Worm (Caenorhabditis elegans) whole organism, mixed stage, embryonic: ENCODE measurements around the gene Y113G7B.11.

Experiments
- M03D4.4 ChIP-seq: sonication (generic microtip); optimal IDR thresholded peaks from 2 replicates; lab custom pipeline; 2017; ENCODE audit warnings: mild to moderate bottlenecking, missing genetic modification characterization, missing compliant biosample characterization
- bed-3 ChIP-seq: fragments of 200-800 bp; sonication (Bioruptor generic); optimal IDR thresholded peaks from 3 replicates; lab custom pipeline; 2018; ENCODE audit warnings: mild to moderate bottlenecking, missing genetic modification characterization, moderate library complexity, missing compliant biosample characterization
- ceh-39 ChIP-seq: fragments of 150-350 bp; optimal IDR thresholded peaks from 2 replicates; lab custom pipeline; 2014; ENCODE audit warnings: missing biosample characterization, missing genetic modification characterization
- ceh-43 ChIP-seq: fragments of 200-800 bp; sonication (Bioruptor generic); optimal IDR thresholded peaks from 2 replicates; lab custom pipeline; 2018; ENCODE audit warnings: mild to moderate bottlenecking, missing genetic modification characterization, moderate library complexity, missing compliant biosample characterization
- ceh-83 ChIP-seq: fragments of 200-800 bp; sonication (Bioruptor generic); optimal IDR thresholded peaks from 2 replicates; lab custom pipeline; 2018; ENCODE audit warnings: mild to moderate bottlenecking, missing genetic modification characterization, missing compliant biosample characterization
- ces-1 ChIP-seq: fragments of 150-350 bp; optimal IDR thresholded peaks from 2 replicates; lab custom pipeline; 2014; ENCODE audit warnings: missing biosample characterization, missing genetic modification reagents, missing genetic modification characterization
- cnd-1 ChIP-seq: fragments of 200-800 bp; sonication (Bioruptor generic); optimal IDR thresholded peaks from 2 replicates; lab custom pipeline; 2018; ENCODE audit warnings: mild to moderate bottlenecking, missing genetic modification characterization, missing compliant biosample characterization
- drap-1 ChIP-seq: fragments of 200-800 bp; sonication (Bioruptor generic); optimal IDR thresholded peaks from 3 replicates; lab custom pipeline; 2018; ENCODE audit warnings: mild to moderate bottlenecking, missing genetic modification characterization, missing compliant biosample characterization
- elt-1 ChIP-seq: sonication (generic microtip); optimal IDR thresholded peaks from 2 replicates; lab custom pipeline; 2017; ENCODE audit warnings: missing genetic modification characterization, mild to moderate bottlenecking, missing compliant biosample characterization, antibody characterized with exemption, moderate library complexity, borderline replicate concordance; ENCODE audit not compliant: insufficient read depth
- elt-3 ChIP-seq: fragments of 150-350 bp; optimal IDR thresholded peaks from 2 replicates; lab custom pipeline; 2014; ENCODE audit warnings: missing biosample characterization, missing genetic modification characterization
- flh-1 ChIP-seq: fragments of 200-800 bp; sonication (Bioruptor generic); optimal IDR thresholded peaks from 2 replicates; lab custom pipeline; 2018; ENCODE audit warnings: mild to moderate bottlenecking, missing genetic modification characterization, moderate library complexity, missing compliant biosample characterization
- ham-2 ChIP-seq: fragments of 200-800 bp; sonication (Bioruptor generic); optimal IDR thresholded peaks from 2 replicates; lab custom pipeline; 2018; ENCODE audit warnings: mild to moderate bottlenecking, missing genetic modification characterization, missing compliant biosample characterization
- hlh-1 ChIP-seq: fragments of 150-350 bp; optimal IDR thresholded peaks from 2 replicates; lab custom pipeline; 2014; ENCODE audit warnings: missing biosample characterization, missing genetic modification reagents, missing genetic modification characterization
- lin-13 ChIP-seq: fragments of 150-350 bp; optimal IDR thresholded peaks from 2 replicates; lab custom pipeline; 2014; ENCODE audit warnings: missing biosample characterization, missing genetic modification characterization
- lin-32 ChIP-seq: fragments of 200-800 bp; sonication (Bioruptor generic); optimal IDR thresholded peaks from 2 replicates; lab custom pipeline; 2018; ENCODE audit warnings: mild to moderate bottlenecking, missing genetic modification characterization, missing compliant biosample characterization
- lsy-2 ChIP-seq: fragments of 150-350 bp; optimal IDR thresholded peaks from 2 replicates; lab custom pipeline; 2014; ENCODE audit warnings: missing biosample characterization, missing genetic modification characterization
- mep-1 ChIP-seq: fragments of 150-350 bp; optimal IDR thresholded peaks from 2 replicates; lab custom pipeline; 2017; ENCODE audit warnings: missing biosample characterization, missing genetic modification reagents, missing genetic modification characterization, inconsistent platforms
- nhr-12 ChIP-seq: fragments of 150-350 bp; optimal IDR thresholded peaks from 2 replicates; lab custom pipeline; 2014; ENCODE audit warnings: missing biosample characterization, missing genetic modification characterization
- nhr-2 ChIP-seq: fragments of 150-350 bp; optimal IDR thresholded peaks from 2 replicates; lab custom pipeline; 2014; ENCODE audit warnings: missing biosample characterization, missing genetic modification characterization
- nhr-237 ChIP-seq: fragments of 150-350 bp; optimal IDR thresholded peaks from 2 replicates; lab custom pipeline; 2014; ENCODE audit warnings: missing biosample characterization, missing genetic modification characterization
- nhr-28 ChIP-seq: fragments of 150-350 bp; optimal IDR thresholded peaks from 2 replicates; lab custom pipeline; 2014; ENCODE audit warnings: missing biosample characterization, missing genetic modification characterization
- nhr-76 ChIP-seq: sonication (generic microtip); optimal IDR thresholded peaks from 2 replicates; lab custom pipeline; 2017; ENCODE audit warnings: missing biosample characterization, missing genetic modification characterization
- pha-4 ChIP-seq: fragments of 150-350 bp; optimal IDR thresholded peaks from 2 replicates; lab custom pipeline; 2018; ENCODE audit warnings: missing biosample characterization, missing genetic modification reagents, missing genetic modification characterization
- sem-2 ChIP-seq: fragments of 200-800 bp; sonication (Bioruptor generic); optimal IDR thresholded peaks from 2 replicates; lab custom pipeline; 2018; ENCODE audit warnings: mild to moderate bottlenecking, missing genetic modification characterization, missing compliant biosample characterization
- snpc-4 ChIP-seq: fragments of 150-350 bp; optimal IDR thresholded peaks from 2 replicates; lab custom pipeline; 2014; ENCODE audit warnings: missing biosample characterization, missing genetic modification characterization
- sptf-1 ChIP-seq: sonication (generic microtip); optimal IDR thresholded peaks from 2 replicates; lab custom pipeline; 2017; ENCODE audit warnings: mild to moderate bottlenecking, missing genetic modification characterization, moderate library complexity, missing compliant biosample characterization
- tbx-8 ChIP-seq: fragments of 200-800 bp; sonication (Bioruptor generic); optimal IDR thresholded peaks from 2 replicates; lab custom pipeline; 2018; ENCODE audit warnings: mild to moderate bottlenecking, missing genetic modification characterization, moderate library complexity, missing compliant biosample characterization
- unc-39 ChIP-seq: fragments of 150-350 bp; optimal IDR thresholded peaks from 2 replicates; lab custom pipeline; 2014; ENCODE audit warnings: missing biosample characterization, missing genetic modification characterization
- unc-62 ChIP-seq: fragments of 150-350 bp; optimal IDR thresholded peaks from 2 replicates; lab custom pipeline; 2014; ENCODE audit warnings: missing biosample characterization, missing genetic modification reagents, missing genetic modification characterization
- ztf-11 ChIP-seq: fragments of 150-350 bp; optimal IDR thresholded peaks from 2 replicates; lab custom pipeline; 2014; ENCODE audit warnings: missing biosample characterization, missing genetic modification characterization

Gene Y113G7B.11

ce11 chrV:20206086-20206485, 9.0 kb downstream of the Y113G7B.11 start, which contains the start of the genes fbxb-59 and srbc-34:
Gene fbxb-59, minus strand, starts transcription at chrV:20206186.
Gene srbc-34, plus strand, starts transcription at chrV:20206318.
- no peak for TF ChIP-seq nhr-237 (tag; lab: Kevin White, UChicago)
- no peak for TF ChIP-seq nhr-2 (tag; lab: Kevin White, UChicago)
- TF ChIP-seq ztf-11: no peak
- no peak for TF ChIP-seq ceh-43

- no peak for TF ChIP-seq unc-39 (tag; lab: Kevin White, UChicago)
- no peak for TF ChIP-seq snpc-4 (tag; lab: Kevin White, UChicago)
- TF ChIP-seq elt-1: no peak
- no peak for TF ChIP-seq lin-32 (GFP tag; lab: Kevin White, UChicago)
- no peak for TF ChIP-seq ham-2 (GFP tag; lab: Kevin White, UChicago)
- no peak for TF ChIP-seq bed-3 (GFP tag; lab: Kevin White, UChicago)
- TF ChIP-seq sem-2 (GFP tag; lab: Kevin White, UChicago): no peak
- TF ChIP-seq ces-1 (GFP tag; lab: Kevin White, UChicago): no peak
- no peak for TF ChIP-seq sptf-1 (tag; lab: Kevin White, UChicago)
- no peak for TF ChIP-seq ztf-11
- no peak for TF ChIP-seq nhr-237 (tag; lab: Kevin White, UChicago)
- TF ChIP-seq ceh-83 (GFP tag; lab: Kevin White, UChicago): no peak
- no peak for TF ChIP-seq nhr-28 (tag; lab: Kevin White, UChicago)
- TF ChIP-seq nhr-76: no peak
- TF ChIP-seq drap-1 (GFP tag; lab: Kevin White, UChicago): no peak
These were observed 12.0 kb downstream of the Y113G7B.11 start, which contains the start of gene fbxa-113 for ce11 chrV:20203085-20203484. Gene fbxa-113, plus strand, starts transcription at chrV:20203385.

DNA sequence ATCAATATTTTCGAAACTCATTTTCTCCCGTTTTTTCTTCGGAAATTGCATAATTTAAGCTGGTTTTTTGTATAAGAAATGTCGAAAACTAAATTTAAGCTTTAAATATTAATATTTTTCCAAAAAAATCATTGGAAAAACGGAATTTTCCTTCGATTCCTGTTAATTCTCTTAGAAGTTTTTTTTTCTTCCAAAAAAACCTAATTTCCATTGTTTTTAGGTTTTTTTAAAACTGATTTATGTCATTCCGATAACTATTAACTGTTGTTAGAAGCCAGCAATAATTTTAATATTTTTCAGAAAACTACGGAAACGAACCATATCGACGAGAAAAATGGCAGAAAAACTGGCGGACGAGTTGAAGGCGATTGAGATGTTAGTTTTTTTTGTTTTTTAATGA, 13.8 kb downstream of the Y113G7B.11 start, which contains the start of gene fbxa-114:
TSS of gene fbxa-114 (plus strand) at position 301 of the 400 bp plus-strand sequence.
- no peak for TF ChIP-seq unc-62 (GFP tag; lab: Kevin White, UChicago)
- TF ChIP-seq lsy-2: peak; percentile 6
- no peak for TF ChIP-seq M03D4.4 (tag; lab: Kevin White, UChicago)
- no peak for TF ChIP-seq nhr-12 (tag; lab: Kevin White, UChicago)
- TF ChIP-seq ztf-11: no peak

- no peak for TF ChIP-seq unc-39 (tag; lab: Kevin White, UChicago)
- no peak for TF ChIP-seq ceh-43
- TF ChIP-seq lin-32 (GFP tag; lab: Kevin White, UChicago): no peak
- TF ChIP-seq sptf-1 (tag; lab: Kevin White, UChicago): no peak
- TF ChIP-seq lin-13 (tag; lab: Kevin White, UChicago): no peak
- TF ChIP-seq nhr-76: no peak
- TF ChIP-seq hlh-1: no peak
- TF ChIP-seq pha-4 (tag; lab: Kevin White, UChicago): no peak
- TF ChIP-seq nhr-12 (tag; lab: Kevin White, UChicago): no peak
- TF ChIP-seq ztf-11: no peak
- no peak for TF ChIP-seq bed-3 (GFP tag; lab: Kevin White, UChicago)
- no peak for TF ChIP-seq nhr-2 (tag; lab: Kevin White, UChicago)
These were observed 15.4 kb downstream of the Y113G7B.11 start for ce11 chrV:20199658-20200057.

- TF ChIP-seq mep-1 (tag; lab: Kevin White, UChicago) (no peak), ceh-39 (tag; lab: Kevin White, UChicago) (no peak), nhr-76 (no peak), drap-1 (GFP tag; lab: Kevin White, UChicago) (no peak), cnd-1 (tag; lab: Kevin White, UChicago) (no peak), tbx-8 (no peak)
These were observed 16.1 kb downstream of the Y113G7B.11 start, which contains the start of gene fog-2 for ce11 chrV:20198954-20199353. Gene fog-2, plus strand, starts transcription at chrV:20199254.

DNA sequence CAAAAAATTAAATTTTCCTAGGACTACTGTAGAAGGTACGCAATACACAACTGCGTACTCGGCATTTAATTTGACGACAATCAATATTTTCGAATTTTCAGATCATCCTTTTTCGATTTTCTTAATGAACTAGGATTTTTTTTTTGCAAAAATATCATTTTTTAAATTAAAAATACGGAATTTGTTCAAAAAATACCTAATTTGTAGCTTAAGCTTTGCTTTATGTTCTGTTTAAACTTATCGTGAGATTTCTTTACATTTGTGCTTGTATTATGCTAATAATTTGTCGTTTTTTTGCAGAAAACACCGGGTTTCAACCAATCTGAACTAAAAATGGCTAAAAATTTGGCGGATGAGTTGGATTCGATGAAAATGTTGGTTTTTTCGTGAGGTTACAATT, 18.4 kb downstream of the Y113G7B.11 start, which contains the start of gene ftr-1:
TSS of gene ftr-1 (plus strand) at position 301 of the 400 bp plus-strand sequence.
- TF ChIP-seq ztf-11 (no peak), nhr-76 (no peak), nhr-12 (tag; lab: Kevin White, UChicago) (no peak), ces-1 (GFP tag; lab: Kevin White, UChicago) (no peak), snpc-4 (tag; lab: Kevin White, UChicago) (no peak), unc-39 (tag; lab: Kevin White, UChicago) (no peak), mep-1 (tag; lab: Kevin White, UChicago) (no peak), elt-3 (no peak), lsy-2 (no peak), flh-1 (GFP tag; lab: Kevin White, UChicago) (no peak), ceh-83 (GFP tag; lab: Kevin White, UChicago) (no peak), pha-4 (tag; lab: Kevin White, UChicago) (no peak), cnd-1 (tag; lab: Kevin White, UChicago) (no peak), bed-3 (GFP tag; lab: Kevin White, UChicago) (no peak), unc-62 (GFP tag; lab: Kevin White, UChicago) (no peak), lin-32 (GFP tag; lab: Kevin White, UChicago) (no peak), ham-2 (GFP tag; lab: Kevin White, UChicago) (no peak), hlh-1 (no peak), nhr-2 (tag; lab: Kevin White, UChicago) (no peak)
